Worm (Caenorhabditis elegans) whole organism, L4 larva: ENCODE data around the gene srsx-25.

Experiments
- F10B5.3 ChIP-seq: sonication (generic microtip); optimal IDR thresholded peaks from 2 replicates; lab custom pipeline; 2016; ENCODE audit warnings: mild to moderate bottlenecking, missing genetic modification characterization, missing compliant biosample characterization
- F26F4.8 ChIP-seq: fragments of 200-800 bp; sonication (Bioruptor generic); conservative IDR thresholded peaks from 2 replicates; pipeline ENCODE4 v1.3.6; 2022; ENCODE audit warnings: missing genetic modification characterization, missing compliant biosample characterization
- F44E2.7 ChIP-seq: fragments of 200-800 bp; sonication (Bioruptor generic); IDR thresholded peaks from 2 replicates; pipeline ENCODE4 v2.1.2; 2022; ENCODE audit warnings: missing genetic modification characterization, missing compliant biosample characterization
- T20F7.1 ChIP-seq: fragments of 200-800 bp; sonication (Bioruptor generic); optimal IDR thresholded peaks from 2 replicates; lab custom pipeline; 2018; ENCODE audit warnings: mild to moderate bottlenecking, missing genetic modification characterization, missing compliant biosample characterization
- Y48G9A.11 ChIP-seq: fragments of 200-800 bp; sonication (Bioruptor generic); IDR thresholded peaks from 2 replicates; pipeline ENCODE4 v1.3.6; 2022; ENCODE audit warnings: missing genetic modification reagents, missing genetic modification characterization, missing compliant biosample characterization
- aha-1 ChIP-seq: fragments of 150-350 bp; peaks from one replicate; lab custom pipeline; 2014; ENCODE audit warnings: missing biosample characterization, missing genetic modification characterization
- aly-2 ChIP-seq: sonication (generic microtip); optimal IDR thresholded peaks from 2 replicates; lab custom pipeline; 2018; ENCODE audit warnings: missing biosample characterization, missing genetic modification characterization
- ama-1 ChIP-seq: fragments of 150-350 bp; optimal IDR thresholded peaks from 2 replicates; lab custom pipeline; 2014; ENCODE audit warnings: inconsistent platforms, mixed read lengths
- attf-4 ChIP-seq: sonication (generic microtip); optimal IDR thresholded peaks from 3 replicates; lab custom pipeline; 2017; ENCODE audit warnings: missing biosample characterization, missing genetic modification characterization
- ces-1 ChIP-seq: fragments of 150-350 bp; sonication (generic microtip); optimal IDR thresholded peaks from 4 replicates; lab custom pipeline; 2014; ENCODE audit warnings: missing biosample characterization, missing genetic modification reagents, missing genetic modification characterization
- cey-2 ChIP-seq: sonication (generic microtip); optimal IDR thresholded peaks from 3 replicates; lab custom pipeline; 2017; ENCODE audit warnings: missing genetic modification characterization, mild to moderate bottlenecking, missing compliant biosample characterization, antibody characterized with exemption, borderline replicate concordance; ENCODE audit not compliant: insufficient read depth
- daf-8 ChIP-seq: fragments of 200-800 bp; sonication (Bioruptor generic); IDR thresholded peaks from 2 replicates; pipeline ENCODE4 v1.3.6; 2022; ENCODE audit warnings: missing genetic modification characterization, missing compliant biosample characterization
- dmd-6 ChIP-seq: fragments of 200-800 bp; sonication (Bioruptor generic); IDR thresholded peaks from 2 replicates; pipeline ENCODE4 v1.3.6; 2022; ENCODE audit warnings: missing genetic modification reagents, missing genetic modification characterization, missing compliant biosample characterization
- dmd-8 ChIP-seq: fragments of 200-800 bp; sonication (Bioruptor generic); IDR thresholded peaks from 2 replicates; pipeline ENCODE4 v1.3.6; 2022; ENCODE audit warnings: missing genetic modification characterization, missing compliant biosample characterization
- dve-1 ChIP-seq: sonication (generic microtip); optimal IDR thresholded peaks from 2 replicates; lab custom pipeline; 2017; ENCODE audit warnings: antibody characterized with exemption, mild to moderate bottlenecking, missing genetic modification characterization, missing compliant biosample characterization; ENCODE audit not compliant: insufficient read depth
- fkh-10 ChIP-seq: fragments of 150-350 bp; optimal IDR thresholded peaks from 2 replicates; lab custom pipeline; 2014; ENCODE audit warnings: missing biosample characterization, missing genetic modification reagents, missing genetic modification characterization
- fos-1 ChIP-seq: fragments of 150-350 bp; optimal IDR thresholded peaks from 2 replicates; lab custom pipeline; 2014; ENCODE audit warnings: missing biosample characterization, missing genetic modification characterization
- gei-8 ChIP-seq: fragments of 200-800 bp; sonication (Bioruptor generic); optimal IDR thresholded peaks from 2 replicates; lab custom pipeline; 2018; ENCODE audit warnings: mild to moderate bottlenecking, missing genetic modification characterization, missing compliant biosample characterization
- hif-1 ChIP-seq, 2 experiments: sonication (generic microtip); optimal IDR thresholded peaks; 2 replicates each; lab custom pipeline; 2016 to 2017; ENCODE audit warnings: missing compliant biosample characterization in 2 of 2, missing genetic modification characterization in 2 of 2, missing genetic modification reagents in 2 of 2, missing genotype in 2 of 2, mild to moderate bottlenecking in 1 of 2
- jun-1 ChIP-seq: fragments of 150-350 bp; optimal IDR thresholded peaks from 2 replicates; lab custom pipeline; 2014; ENCODE audit warnings: missing biosample characterization, missing genetic modification reagents, missing genetic modification characterization
- lin-1 ChIP-seq: fragments of 200-800 bp; sonication (Bioruptor generic); IDR thresholded peaks from 2 replicates; pipeline ENCODE4 v1.3.6; 2022; ENCODE audit warnings: missing genetic modification reagents, missing genetic modification characterization, missing compliant biosample characterization
- lin-29 ChIP-seq: fragments of 200-800 bp; sonication (Bioruptor generic); IDR thresholded peaks from 2 replicates; pipeline ENCODE4 v1.3.6; 2022; ENCODE audit warnings: missing genetic modification reagents, missing genetic modification characterization, missing compliant biosample characterization
- lin-38 ChIP-seq: fragments of 200-800 bp; sonication (Bioruptor generic); IDR thresholded peaks from 2 replicates; pipeline ENCODE4 v1.3.6; 2022; ENCODE audit warnings: missing genetic modification reagents, missing genetic modification characterization, missing compliant biosample characterization
- lin-39 ChIP-seq: fragments of 150-350 bp; optimal IDR thresholded peaks from 2 replicates; lab custom pipeline; 2014; ENCODE audit warnings: missing biosample characterization, missing genetic modification reagents, missing genetic modification characterization
- madf-5 ChIP-seq, 2 experiments: fragments of 200-800 bp; sonication (Bioruptor generic); IDR thresholded peaks; 2 replicates each; pipeline ENCODE4 v1.3.6; 2022; ENCODE audit warnings: missing compliant biosample characterization in 2 of 2, missing genetic modification characterization in 2 of 2
- madf-9 ChIP-seq: fragments of 200-800 bp; sonication (Bioruptor generic); conservative IDR thresholded peaks from 2 replicates; pipeline ENCODE4 v1.3.6; 2022; ENCODE audit warnings: missing genetic modification reagents, missing genetic modification characterization, missing compliant biosample characterization
- mep-1 ChIP-seq: fragments of 150-350 bp; sonication (generic microtip); optimal IDR thresholded peaks from 3 replicates; lab custom pipeline; 2014; ENCODE audit warnings: missing biosample characterization, missing genetic modification characterization
- nhr-111 ChIP-seq: fragments of 200-800 bp; sonication (Bioruptor generic); optimal IDR thresholded peaks from 2 replicates; lab custom pipeline; 2018; ENCODE audit warnings: mild to moderate bottlenecking, missing genetic modification characterization, missing compliant biosample characterization
- nhr-237 ChIP-seq: sonication (generic microtip); optimal IDR thresholded peaks from 2 replicates; lab custom pipeline; 2017; ENCODE audit warnings: missing biosample characterization, missing genetic modification characterization
- nhr-25 ChIP-seq: sonication (generic microtip); optimal IDR thresholded peaks from 2 replicates; lab custom pipeline; 2017; ENCODE audit warnings: missing genetic modification characterization, mild to moderate bottlenecking, missing compliant biosample characterization, antibody characterized with exemption, moderate library complexity, borderline replicate concordance; ENCODE audit not compliant: insufficient read depth
- nhr-42 ChIP-seq: fragments of 200-800 bp; sonication (Bioruptor generic); IDR thresholded peaks from 2 replicates; pipeline ENCODE4 v1.3.6; 2022; ENCODE audit warnings: missing genetic modification characterization, missing compliant biosample characterization
- nhr-76 ChIP-seq: fragments of 150-350 bp; optimal IDR thresholded peaks from 2 replicates; lab custom pipeline; 2014; ENCODE audit warnings: missing biosample characterization, missing genetic modification characterization
- nhr-77 ChIP-seq: fragments of 150-350 bp; optimal IDR thresholded peaks from 2 replicates; lab custom pipeline; 2014; ENCODE audit warnings: missing biosample characterization, missing genetic modification characterization
- php-3 ChIP-seq: fragments of 200-800 bp; sonication (Bioruptor generic); IDR thresholded peaks from 2 replicates; pipeline ENCODE4 v1.3.6; 2022; ENCODE audit warnings: missing genetic modification reagents, missing genetic modification characterization, missing compliant biosample characterization
- pqm-1 ChIP-seq: sonication (generic microtip); optimal IDR thresholded peaks from 2 replicates; lab custom pipeline; 2017; ENCODE audit warnings: missing biosample characterization, missing genetic modification characterization
- sdz-12 ChIP-seq: fragments of 200-800 bp; sonication (Bioruptor generic); optimal IDR thresholded peaks from 2 replicates; lab custom pipeline; 2018; ENCODE audit warnings: mild to moderate bottlenecking, missing genetic modification characterization, missing compliant biosample characterization
- set-16 ChIP-seq: fragments of 200-800 bp; sonication (Bioruptor generic); IDR thresholded peaks from 2 replicates; pipeline ENCODE4 v1.3.6; 2022; ENCODE audit warnings: missing genetic modification reagents, missing genetic modification characterization, missing compliant biosample characterization
- skn-1 ChIP-seq: fragments of 150-350 bp; optimal IDR thresholded peaks from 2 replicates; lab custom pipeline; 2014; ENCODE audit warnings: missing biosample characterization, missing genetic modification characterization
- snpc-1.2 ChIP-seq: fragments of 200-800 bp; sonication (Bioruptor generic); IDR thresholded peaks from 2 replicates; pipeline ENCODE4 v1.3.6; 2022; ENCODE audit warnings: missing genetic modification reagents, missing genetic modification characterization, missing compliant biosample characterization
- snpc-4 ChIP-seq: fragments of 150-350 bp; optimal IDR thresholded peaks from 2 replicates; lab custom pipeline; 2014; ENCODE audit warnings: missing biosample characterization, missing genetic modification characterization
- tag-97 ChIP-seq: fragments of 200-800 bp; sonication (Bioruptor generic); IDR thresholded peaks from 2 replicates; pipeline ENCODE4 v1.3.6; 2022; ENCODE audit warnings: missing genetic modification characterization, missing compliant biosample characterization
- unc-39 ChIP-seq: sonication (generic microtip); optimal IDR thresholded peaks from 2 replicates; lab custom pipeline; 2017; ENCODE audit warnings: missing biosample characterization, missing genetic modification characterization
- unc-62 ChIP-seq, 3 experiments: fragments of 150-350 bp in 1 of 3; sonication (generic microtip); optimal IDR thresholded peaks in 2 of 3; peaks in 1 of 3; 1 replicate in 1 of 3; 2 replicates in 2 of 3; lab custom pipeline; 2014 to 2017; ENCODE audit warnings: missing biosample characterization in 3 of 3, missing genetic modification characterization in 3 of 3, missing genetic modification reagents in 3 of 3, missing genotype in 1 of 3
- zfp-3 ChIP-seq: fragments of 200-800 bp; sonication (Bioruptor generic); conservative IDR thresholded peaks from 2 replicates; pipeline ENCODE4 v1.3.6; 2022; ENCODE audit warnings: missing genetic modification reagents, missing genetic modification characterization, missing compliant biosample characterization
- zip-2 ChIP-seq: fragments of 150-350 bp; optimal IDR thresholded peaks from 2 replicates; lab custom pipeline; 2014; ENCODE audit warnings: missing biosample characterization, missing genetic modification characterization
- ztf-11 ChIP-seq: fragments of 150-350 bp; optimal IDR thresholded peaks from 2 replicates; lab custom pipeline; 2014; ENCODE audit warnings: missing biosample characterization, missing genetic modification characterization

Gene srsx-25

ce11 chrIV:13386043-13386442, 21.1 kb downstream of the srsx-25 start, which contains the start of the genes Y62E10A.20, Y62E10A.23 and mdt-9 (continued):
- TF ChIP-seq lin-1 (GFP tag; lab: Robert Waterston, UW): no peak

- TF ChIP-seq lin-29 (GFP tag; lab: Robert Waterston, UW) (no peak), unc-62 (GFP tag; optimal IDR thresholded peaks at IDR 0.05 in 1 of 2; lab: Kevin White, UChicago) (peak in 1 of 2 experiments; percentile 88), unc-62 (tag; optimal IDR thresholded peaks at IDR 0.05; lab: Kevin White, UChicago) (no peak)
Observed at ce11 chrIV:13386903-13387302, 21.9 kb downstream of the srsx-25 start, which contains the start of gene lsm-3. Gene lsm-3 (plus strand): TSS chrIV:13387203.

ce11 chrIV:13388779-13389178, 23.8 kb downstream of the srsx-25 start:
- TF ChIP-seq nhr-42 (peak; percentile 39; the same call in 1 of the 2 replicates), fkh-10 (no peak), nhr-76 (no peak), tag-97 (GFP tag; lab: Robert Waterston, UW) (no peak), lin-39 (tag; lab: Kevin White, UChicago) (no peak), cey-2 (no peak), dmd-8 (GFP tag; lab: Robert Waterston, UW) (0 out of 2 replicates have a peak, but pooled peaks have one; percentile 35), jun-1 (tag; lab: Kevin White, UChicago) (peak; percentile 13), zfp-3 (peak; percentile 80), lin-38 (peak; percentile 70), unc-62 (GFP tag; optimal IDR thresholded peaks at IDR 0.05 in 1 of 2; lab: Kevin White, UChicago) (peak in 1 of 2 experiments; percentile 81), unc-62 (tag; optimal IDR thresholded peaks at IDR 0.05; lab: Kevin White, UChicago) (no peak), madf-9 (GFP tag; lab: Robert Waterston, UW) (no peak), sdz-12 (GFP tag; lab: Kevin White, UChicago) (peak; percentile 29), mep-1 (tag; lab: Kevin White, UChicago) (peak; percentile 83), ama-1 (lab: Kevin White, UChicago) (peak; percentile 94), set-16 (GFP tag; lab: Robert Waterston, UW) (no peak), daf-8 (no peak), lin-1 (GFP tag; lab: Robert Waterston, UW) (peak; percentile 55; the same call in 1 of the 2 replicates), skn-1 (tag; lab: Kevin White, UChicago) (no peak), zip-2 (tag; lab: Kevin White, UChicago) (peak; percentile 66), F26F4.8 (no peak), ces-1 (GFP tag; lab: Kevin White, UChicago) (no peak), T20F7.1 (peak; percentile 43), fos-1 (tag; lab: Kevin White, UChicago) (no peak), Y48G9A.11 (no peak), dve-1 (tag; lab: Kevin White, UChicago) (no peak), snpc-4 (tag; lab: Kevin White, UChicago) (no peak), dmd-6 (GFP tag; lab: Robert Waterston, UW) (peak; percentile 30; the same call in 1 of the 2 replicates), aha-1 (peak; percentile 95), nhr-25 (tag; lab: Kevin White, UChicago) (no peak), nhr-237 (no peak), unc-39 (tag; lab: Kevin White, UChicago) (no peak), hif-1 (tag; optimal IDR thresholded peaks at IDR 0.05; lab: Kevin White, UChicago) (peak in 1 of 2 experiments; percentile 45), snpc-1.2 (GFP tag; lab: Robert Waterston, UW) (no peak), madf-5 (GFP tag; IDR thresholded peaks at IDR 0.05; lab: Robert Waterston, UW) (no peak), ztf-11 (tag; lab: Kevin White, UChicago) (no peak), nhr-111 (no peak), nhr-77 (peak; percentile 60), php-3 (GFP tag; lab: Robert Waterston, UW) (no peak), attf-4 (tag; lab: Kevin White, UChicago) (no peak), F44E2.7 (GFP tag; lab: Robert Waterston, UW) (no peak), aly-2 (no peak), gei-8 (no peak), F10B5.3 (tag; lab: Kevin White, UChicago) (no peak), pqm-1 (tag; lab: Kevin White, UChicago) (no peak)
